Worm (Caenorhabditis elegans): Measurements from ENCODE around the gene hlh-13.
"Not testable (repeated sequence)": the region's sequence is repeated elsewhere in the genome, so short reads cannot be mapped to it uniquely, and the experiment has no call there.

hlh-13 gene

ce11 chrX:4248949-4249348, at the start of gene hlh-13:
hlh-13 (plus strand) TSS chrX:4249249.
- no peak for TF ChIP-seq F23B12.7 (tag; optimal IDR thresholded peaks at IDR 0.05; ENCODE audit: insufficient read depth)
- no peak for TF ChIP-seq lsy-27 (tag; optimal IDR thresholded peaks at IDR 0.05; ENCODE audit: borderline replicate concordance, insufficient read depth)
- no peak for TF ChIP-seq tlf-1 (GFP tag; optimal IDR thresholded peaks at IDR 0.05)
- no peak for TF ChIP-seq ceh-58 (GFP tag; IDR thresholded peaks at IDR 0.05)
- no peak for TF ChIP-seq F22D6.2 (tag; optimal IDR thresholded peaks at IDR 0.05)
- no peak for TF ChIP-seq snpc-1.1 (tag; optimal IDR thresholded peaks at IDR 0.05; ENCODE audit: insufficient read depth)
- no peak for TF ChIP-seq egl-18 (GFP tag; IDR thresholded peaks at IDR 0.05)
- no peak for TF ChIP-seq mel-28 (tag; optimal IDR thresholded peaks at IDR 0.05; ENCODE audit: borderline replicate concordance)
- TF ChIP-seq dox-1 (GFP tag; IDR thresholded peaks at IDR 0.05) = no peak
- TF ChIP-seq hlh-26 (GFP tag; conservative IDR thresholded peaks at IDR 0.05) = no peak

ce11 chrX:4199829-4200228, 49.2 kb upstream of the hlh-13 start, which contains the start of gene F20B6.5:
F20B6.5 (minus strand) TSS chrX:4199929.
- TF ChIP-seq ama-1 (optimal IDR thresholded peaks at IDR 0.05); ama-1 (GFP tag; optimal IDR thresholded peaks at IDR 0.05); F52B5.7 (tag; optimal IDR thresholded peaks at IDR 0.05); lag-1 (GFP tag; IDR thresholded peaks at IDR 0.05): not testable (repeated sequence)

- not testable (repeated sequence) for TF ChIP-seq ceh-27 (GFP tag; optimal IDR thresholded peaks at IDR 0.05); gei-17 (GFP tag; optimal IDR thresholded peaks at IDR 0.05); Y53G8AR.9 (GFP tag; conservative IDR thresholded peaks at IDR 0.05)
Measured at ce11 chrX:4202114-4202513, 46.9 kb upstream of the hlh-13 start, which contains the start of gene F20B6.6. F20B6.6 (minus strand) TSS chrX:4202214.

- 0 out of 2 replicates have a peak, but pooled peaks have one; percentile 22 for TF ChIP-seq D2030.7 (GFP tag; IDR thresholded peaks at IDR 0.05)
- peak; percentile 43; the same call in 1 of the 2 replicates for TF ChIP-seq dox-1 (GFP tag; IDR thresholded peaks at IDR 0.05)
- peak; percentile 38 for TF ChIP-seq hmg-1.2 (GFP tag; IDR thresholded peaks at IDR 0.05)
- peak; percentile 57; the same call in 1 of the 2 replicates for TF ChIP-seq lin-26 (GFP tag; IDR thresholded peaks at IDR 0.05)
- 0 out of 2 replicates have a peak, but pooled peaks have one; percentile 44 for TF ChIP-seq madf-6 (GFP tag; IDR thresholded peaks at IDR 0.05)
- TF ChIP-seq B0261.1 (tag; optimal IDR thresholded peaks at IDR 0.05) = peak; percentile 17
Measured at ce11 chrX:4202881-4203280, 46.2 kb upstream of the hlh-13 start.

DNA sequence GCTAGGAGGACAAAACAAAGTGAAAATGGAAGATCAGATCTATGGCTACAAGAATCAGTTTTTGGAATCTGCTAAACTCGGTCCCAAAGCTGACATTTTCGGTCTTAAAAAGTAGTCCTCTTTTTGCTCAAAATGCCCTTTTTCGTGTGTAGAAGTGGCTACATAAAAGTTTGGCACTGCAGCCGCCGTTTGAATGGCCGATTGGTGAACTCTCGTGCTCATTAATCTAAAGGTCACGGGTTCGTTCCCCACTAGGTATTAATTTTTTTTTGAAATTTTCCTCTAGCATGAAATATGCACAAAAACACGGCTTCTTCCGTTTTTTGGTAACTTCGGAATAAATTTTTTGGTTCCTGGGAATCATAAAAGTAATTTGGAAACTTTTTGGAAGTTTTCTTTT, 44.2 kb upstream of the hlh-13 start:
- TF ChIP-seq B0261.1 (tag; optimal IDR thresholded peaks at IDR 0.05) (peak; percentile 25), tbp1 (GFP tag; optimal IDR thresholded peaks at IDR 0.05) (peak; percentile 43), rpc-1 (tag; optimal IDR thresholded peaks at IDR 0.05) (peak; percentile 23), hmg-1.2 (GFP tag; IDR thresholded peaks at IDR 0.05) (0 out of 2 replicates have a peak, but pooled peaks have one; percentile 5), lin-26 (GFP tag; IDR thresholded peaks at IDR 0.05) (0 out of 2 replicates have a peak, but pooled peaks have one; percentile 42), dox-1 (GFP tag; IDR thresholded peaks at IDR 0.05) (peak; percentile 43; the same call in 1 of the 2 replicates)
- TF ChIP-seq rpc-1 (optimal IDR thresholded peaks at IDR 0.05) = not testable (repeated sequence)

DNA sequence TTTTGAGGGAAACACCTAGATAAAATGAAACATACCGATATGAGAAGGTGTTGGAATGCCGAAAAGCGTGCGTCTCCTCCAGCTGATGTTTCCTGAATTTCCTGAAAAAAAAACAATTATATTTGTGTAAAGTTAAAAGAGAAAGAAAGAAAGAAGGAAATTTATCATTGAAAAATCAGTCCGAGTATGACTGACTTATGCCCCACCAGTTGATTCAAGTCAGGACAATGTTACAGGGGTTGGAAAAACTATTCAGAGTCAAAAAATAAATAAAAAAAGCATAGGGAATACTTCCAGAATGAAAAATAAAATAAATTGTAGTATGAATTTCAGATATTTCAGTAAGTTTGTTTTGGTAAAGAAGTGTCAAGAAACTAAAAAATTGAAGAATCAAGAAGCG, 41.7 kb upstream of the hlh-13 start, which contains the start of gene F20B6.9:
Gene F20B6.9, minus strand, starts transcription at position 101 of the 400 bp plus-strand sequence.
- not testable (repeated sequence) for TF ChIP-seq F57A8.1 (GFP tag; optimal IDR thresholded peaks at IDR 0.05); cebp-1 (GFP tag; IDR thresholded peaks at IDR 0.05); cebp-1 (tag; optimal IDR thresholded peaks at IDR 0.05); lag-1 (GFP tag; IDR thresholded peaks at IDR 0.05)

All from whole organism, young adult.